Fruit fly (Drosophila melanogaster): ENCODE results near the gene cDIP.

cDIP gene

dm6 chr3R:21176663-21177145, 15.8 kb upstream of the cDIP start (continued):
- no peak for TF ChIP-seq D (optimal IDR thresholded peaks at IDR 0.05)
- TF ChIP-seq D (GFP tag; optimal IDR thresholded peaks at IDR 0.05), result peak; percentile 17
- TF ChIP-seq CG6813 (GFP tag; optimal IDR thresholded peaks at IDR 0.05), result peak; percentile 10
- no peak for TF ChIP-seq CG11696 (GFP tag; IDR thresholded peaks at IDR 0.05)
- TF ChIP-seq dysf (GFP tag; IDR thresholded peaks at IDR 0.05), result peak; percentile 51; the same call in 2 of the 3 replicates
- peak; percentile 44 for TF ChIP-seq CG6683 (GFP tag; optimal IDR thresholded peaks at IDR 0.05)
- peak; percentile 26 for TF ChIP-seq nmo (GFP tag; optimal IDR thresholded peaks at IDR 0.05)
- no peak for TF ChIP-seq wor (GFP tag; IDR thresholded peaks at IDR 0.05)
- peak; percentile 25 for TF ChIP-seq slbo (GFP tag; IDR thresholded peaks at IDR 0.05)
- no peak for TF ChIP-seq HLH54F (GFP tag; optimal IDR thresholded peaks at IDR 0.05)
- TF ChIP-seq Sox100B (GFP tag; optimal IDR thresholded peaks at IDR 0.05), result peak; percentile 35
- TF ChIP-seq Eip74EF (GFP tag; optimal IDR thresholded peaks at IDR 0.05), result peak in 1 of 2 experiments; percentile 16
- no peak for TF ChIP-seq CG9876 (GFP tag; optimal IDR thresholded peaks at IDR 0.05)
- TF ChIP-seq CG30020 (tag; optimal IDR thresholded peaks at IDR 0.05), result no peak
- no peak for TF ChIP-seq ato (GFP tag; IDR thresholded peaks at IDR 0.05; ENCODE audit: partially characterized antibody)
- TF ChIP-seq CTCF (GFP tag; optimal IDR thresholded peaks at IDR 0.05), result peak; percentile 11
- TF ChIP-seq wek (GFP tag; optimal IDR thresholded peaks at IDR 0.05), result peak; percentile 31
- TF ChIP-seq Hmr (GFP tag; optimal IDR thresholded peaks at IDR 0.05), result peak; percentile 66
- no peak for TF ChIP-seq ewg (GFP tag; optimal IDR thresholded peaks at IDR 0.05)
- TF ChIP-seq CG2129 (GFP tag; IDR thresholded peaks at IDR 0.05; ENCODE audit: partially characterized antibody), result no peak
- TF ChIP-seq zen (tag; optimal IDR thresholded peaks at IDR 0.05), result no peak
- TF ChIP-seq bab2 (GFP tag; optimal IDR thresholded peaks at IDR 0.05), result no peak
- TF ChIP-seq CG10979 (tag; optimal IDR thresholded peaks at IDR 0.05), result peak; percentile 19
- no peak for TF ChIP-seq CG9437 (GFP tag; optimal IDR thresholded peaks at IDR 0.05)
- TF ChIP-seq dmrt11E (tag; optimal IDR thresholded peaks at IDR 0.05), result no peak
- 0 out of 3 replicates have a peak, but pooled peaks have one; percentile 16 for TF ChIP-seq H15 (GFP tag; IDR thresholded peaks at IDR 0.05)
- TF ChIP-seq CG9727 (GFP tag; optimal IDR thresholded peaks at IDR 0.05), result peak; percentile 41
- no peak for TF ChIP-seq CG1792 (GFP tag; optimal IDR thresholded peaks at IDR 0.05)
- no peak for TF ChIP-seq Chrac-16 (GFP tag; optimal IDR thresholded peaks at IDR 0.05)
- no peak for TF ChIP-seq H2.0 (GFP tag; IDR thresholded peaks at IDR 0.05)
- TF ChIP-seq ara (GFP tag; IDR thresholded peaks at IDR 0.05), result 0 out of 2 replicates have a peak, but pooled peaks have one; percentile 18
- TF ChIP-seq CG12659 (GFP tag; optimal IDR thresholded peaks at IDR 0.05), result peak; percentile 23
- TF ChIP-seq CG6654 (GFP tag; optimal IDR thresholded peaks at IDR 0.05), result no peak
- peak; percentile 39; the same call in 1 of the 3 replicates for TF ChIP-seq row (GFP tag; IDR thresholded peaks at IDR 0.05)
- TF ChIP-seq CG3407 (GFP tag; optimal IDR thresholded peaks at IDR 0.05), result peak; percentile 43
- TF ChIP-seq Meics (GFP tag; optimal IDR thresholded peaks at IDR 0.05), result peak; percentile 50
- TF ChIP-seq D19B (GFP tag; optimal IDR thresholded peaks at IDR 0.05), result peak; percentile 69
- TF ChIP-seq gce (GFP tag; IDR thresholded peaks at IDR 0.05), result 0 out of 3 replicates have a peak, but pooled peaks have one; percentile 14
- TF ChIP-seq PHDP (tag; optimal IDR thresholded peaks at IDR 0.05), result peak; percentile 9
- TF ChIP-seq CG3847 (GFP tag; IDR thresholded peaks at IDR 0.05), result no peak
- peak; percentile 13 for TF ChIP-seq Xbp1 (GFP tag; optimal IDR thresholded peaks at IDR 0.05)
- TF ChIP-seq Ets65A (GFP tag), result peak; percentile 20
- no peak for TF ChIP-seq hkb (optimal IDR thresholded peaks at IDR 0.05)
- peak; percentile 55; the same call in 1 of the 2 replicates for TF ChIP-seq hkb (GFP tag; IDR thresholded peaks at IDR 0.05)
- no peak for TF ChIP-seq bigmax (GFP tag; optimal IDR thresholded peaks at IDR 0.05)
- TF ChIP-seq CG17361 (GFP tag; IDR thresholded peaks at IDR 0.05), result 0 out of 3 replicates have a peak, but pooled peaks have one; percentile 18
- peak; percentile 7 for TF ChIP-seq crc (GFP tag; optimal IDR thresholded peaks at IDR 0.05)
- TF ChIP-seq esg (GFP tag; conservative IDR thresholded peaks at IDR 0.05), result 0 out of 2 replicates have a peak, but pooled peaks have one; percentile 20
- no peak for TF ChIP-seq CG2199 (GFP tag; IDR thresholded peaks at IDR 0.05)
- TF ChIP-seq CG17186 (GFP tag; optimal IDR thresholded peaks at IDR 0.05), result no peak
- TF ChIP-seq CG4328 (GFP tag; optimal IDR thresholded peaks at IDR 0.05), result peak; percentile 22

Measured in whole organism, embryonic.